Fruit fly (Drosophila melanogaster): Measurements from ENCODE around the gene Myo61F.
A peak's percentile ranks its signal among the peaks of the same experiment; 100 is the strongest.

The Myo61F gene

DNA sequence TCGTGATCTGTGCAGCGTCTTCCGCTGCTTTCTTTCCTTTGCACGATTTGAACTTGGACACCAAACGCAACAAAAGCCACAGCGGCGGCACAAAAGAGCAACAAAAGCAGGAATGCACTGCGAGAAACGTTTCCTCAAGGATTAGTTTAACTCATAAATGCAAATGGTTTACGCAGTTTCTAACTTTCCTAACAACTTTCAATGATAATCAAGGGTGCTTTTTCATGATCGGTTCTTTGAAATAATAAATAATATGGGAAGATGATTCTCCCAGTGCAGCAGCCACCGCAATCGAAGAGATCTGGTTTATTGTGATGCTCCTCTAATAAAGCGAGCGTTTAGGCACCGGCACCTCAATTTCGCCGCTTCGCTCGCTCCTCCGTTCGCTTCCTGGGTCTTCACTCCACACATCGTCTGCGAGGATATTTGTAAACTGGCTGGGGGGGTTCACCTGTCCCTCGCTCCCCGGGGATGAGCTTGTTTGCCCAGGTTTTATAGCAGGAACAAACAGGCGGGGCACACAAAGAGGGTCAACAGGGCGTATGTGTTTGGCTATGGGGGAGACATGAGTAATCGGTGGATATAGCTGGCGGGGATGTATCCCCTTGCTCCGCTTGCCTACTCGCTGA lies 931 bp downstream of the Myo61F start:
- peak; percentile 70 for TF ChIP-seq H15 (GFP tag; IDR thresholded peaks at IDR 0.05)
- peak; percentile 76 for TF ChIP-seq CG12219 (GFP tag; optimal IDR thresholded peaks at IDR 0.05)
- no peak for TF ChIP-seq CkIIα-i1 (GFP tag; IDR thresholded peaks at IDR 0.05)
- TF ChIP-seq fru (optimal IDR thresholded peaks at IDR 0.05), result no peak
- TF ChIP-seq psq (GFP tag; optimal IDR thresholded peaks at IDR 0.05), result no peak
- peak; percentile 43 for TF ChIP-seq CG2202 (tag; optimal IDR thresholded peaks at IDR 0.05)
- TF ChIP-seq CG1233 (GFP tag; optimal IDR thresholded peaks at IDR 0.05), result peak; percentile 64
- TF ChIP-seq bbx (GFP tag; IDR thresholded peaks at IDR 0.05; ENCODE audit: partially characterized antibody), result no peak
- TF ChIP-seq so (GFP tag; IDR thresholded peaks at IDR 0.05), result peak; percentile 87
- no peak for TF ChIP-seq mirr (GFP tag; optimal IDR thresholded peaks at IDR 0.05)
- peak; percentile 80 for TF ChIP-seq NfI (GFP tag; optimal IDR thresholded peaks at IDR 0.05)
- TF ChIP-seq MESR4 (GFP tag; optimal IDR thresholded peaks at IDR 0.05), result no peak
- peak; percentile 87 for TF ChIP-seq ATbp (GFP tag; optimal IDR thresholded peaks at IDR 0.05)
- peak; percentile 55 for TF ChIP-seq Dek (tag; optimal IDR thresholded peaks at IDR 0.05)
- no peak for TF ChIP-seq schlank (tag; optimal IDR thresholded peaks at IDR 0.05)
- peak; percentile 81 for TF ChIP-seq CG10366 (GFP tag; IDR thresholded peaks at IDR 0.05)
- peak; percentile 68 for TF ChIP-seq gcm (GFP tag; optimal IDR thresholded peaks at IDR 0.05)
- TF ChIP-seq CG7556 (GFP tag; optimal IDR thresholded peaks at IDR 0.05), result peak; percentile 66
- TF ChIP-seq HLH54F (GFP tag; optimal IDR thresholded peaks at IDR 0.05), result peak; percentile 62
- peak; percentile 86 for TF ChIP-seq CG32772 (GFP tag; IDR thresholded peaks at IDR 0.05)
- no peak for TF ChIP-seq Elba2 (GFP tag; optimal IDR thresholded peaks at IDR 0.05)
- TF ChIP-seq CG12236 (GFP tag; optimal IDR thresholded peaks at IDR 0.05), result peak; percentile 50
- TF ChIP-seq CG33213 (GFP tag; optimal IDR thresholded peaks at IDR 0.05), result peak; percentile 66
- peak; percentile 78 for TF ChIP-seq Ada2b (GFP tag; IDR thresholded peaks at IDR 0.05)
- TF ChIP-seq Poxn (GFP tag; IDR thresholded peaks at IDR 0.05), result no peak
- no peak for TF ChIP-seq Neu2 (GFP tag; optimal IDR thresholded peaks at IDR 0.05; ENCODE audit: borderline replicate concordance)
- no peak for TF ChIP-seq CG10431 (GFP tag; optimal IDR thresholded peaks at IDR 0.05)
- TF ChIP-seq ttk (GFP tag; IDR thresholded peaks at IDR 0.05), result peak; percentile 81
- TF ChIP-seq CG6813 (GFP tag; optimal IDR thresholded peaks at IDR 0.05), result peak; percentile 65
- peak; percentile 79 for TF ChIP-seq CG17361 (GFP tag; IDR thresholded peaks at IDR 0.05)
- no peak for TF ChIP-seq CG17912 (GFP tag; optimal IDR thresholded peaks at IDR 0.05)
- peak; percentile 71 for TF ChIP-seq CG17802 (tag; optimal IDR thresholded peaks at IDR 0.05)
- TF ChIP-seq luna (GFP tag; optimal IDR thresholded peaks at IDR 0.05), result no peak
- TF ChIP-seq zf30C (GFP tag; optimal IDR thresholded peaks at IDR 0.05), result peak; percentile 12
- TF ChIP-seq hbn (GFP tag; IDR thresholded peaks at IDR 0.05; ENCODE audit: partially characterized antibody), result no peak
- TF ChIP-seq NC2β (GFP tag; optimal IDR thresholded peaks at IDR 0.05), result peak; percentile 75
- TF ChIP-seq CG11456 (GFP tag; IDR thresholded peaks at IDR 0.05), result peak; percentile 58; the same call in 1 of the 3 replicates
- TF ChIP-seq lbe (GFP tag; optimal IDR thresholded peaks at IDR 0.05), result peak; percentile 97
- TF ChIP-seq CG13894 (tag; optimal IDR thresholded peaks at IDR 0.05), result no peak
- peak; percentile 3 for TF ChIP-seq CG9727 (GFP tag; optimal IDR thresholded peaks at IDR 0.05)
- peak; percentile 66 for TF ChIP-seq CG8359 (GFP tag; optimal IDR thresholded peaks at IDR 0.05; ENCODE audit: borderline replicate concordance)
- TF ChIP-seq CG10274 (GFP tag; optimal IDR thresholded peaks at IDR 0.05), result peak; percentile 10
- peak; percentile 86 for TF ChIP-seq CG10979 (tag; optimal IDR thresholded peaks at IDR 0.05)
- TF ChIP-seq pho (GFP tag; optimal IDR thresholded peaks at IDR 0.05), result peak; percentile 51
- TF ChIP-seq vfl (GFP tag; optimal IDR thresholded peaks at IDR 0.05), result no peak
- peak; percentile 16 for TF ChIP-seq CG12104 (GFP tag; optimal IDR thresholded peaks at IDR 0.05)
- TF ChIP-seq Tbp (GFP tag; optimal IDR thresholded peaks at IDR 0.05), result no peak
- no peak for TF ChIP-seq Dref (GFP tag; IDR thresholded peaks at IDR 0.05)
- no peak for TF ChIP-seq CG30020 (tag; optimal IDR thresholded peaks at IDR 0.05)
- no peak; the same call in 1 of the 2 replicates for TF ChIP-seq CG8765 (GFP tag; IDR thresholded peaks at IDR 0.05)

All from whole organism, embryonic.